Worm (Caenorhabditis elegans) whole organism, L1 larva: Measurements from ENCODE around the gene gst-44.

Source experiments
- C04F5.9 ChIP-seq: sonication (generic microtip); optimal IDR thresholded peaks from 2 replicates; lab custom pipeline; 2016; ENCODE audit warnings: missing genetic modification characterization, missing compliant biosample characterization
- C16A3.4 ChIP-seq: fragments of 150-350 bp; optimal IDR thresholded peaks from 2 replicates; lab custom pipeline; 2014; ENCODE audit warnings: missing biosample characterization, missing genetic modification characterization
- C34B4.2 ChIP-seq: sonication (generic microtip); optimal IDR thresholded peaks from 2 replicates; lab custom pipeline; 2017; ENCODE audit warnings: mild to moderate bottlenecking, missing genetic modification characterization, missing compliant biosample characterization
- aha-1 ChIP-seq: fragments of 150-350 bp; optimal IDR thresholded peaks from 2 replicates; lab custom pipeline; 2014; ENCODE audit warnings: missing biosample characterization, missing genetic modification characterization
- aly-2 ChIP-seq: fragments of 150-350 bp; optimal IDR thresholded peaks from 2 replicates; lab custom pipeline; 2014; ENCODE audit warnings: missing biosample characterization, missing genetic modification characterization
- ceh-63 ChIP-seq: fragments of 200-800 bp; sonication (Bioruptor generic); optimal IDR thresholded peaks from 2 replicates; lab custom pipeline; 2018; ENCODE audit warnings: mild to moderate bottlenecking, missing genetic modification characterization, missing compliant biosample characterization
- ceh-82 ChIP-seq, 3 experiments: fragments of 150-350 bp in 1 of 3; sonication (generic microtip) in 2 of 3; optimal IDR thresholded peaks; 2 replicates each; lab custom pipeline; 2014 to 2017; ENCODE audit warnings: missing biosample characterization in 3 of 3, missing genetic modification characterization in 3 of 3
- ceh-88 ChIP-seq: fragments of 200-800 bp; sonication (Bioruptor generic); IDR thresholded peaks from 2 replicates; pipeline ENCODE4 v1.3.6; 2022; ENCODE audit warnings: missing genetic modification characterization, missing compliant biosample characterization
- ceh-90 ChIP-seq: sonication (generic microtip); optimal IDR thresholded peaks from 2 replicates; lab custom pipeline; 2016; ENCODE audit warnings: missing genetic modification characterization, missing compliant biosample characterization
- ces-1 ChIP-seq: fragments of 150-350 bp; optimal IDR thresholded peaks from 2 replicates; lab custom pipeline; 2014; ENCODE audit warnings: missing biosample characterization, missing genetic modification reagents, missing genetic modification characterization
- dpl-1 ChIP-seq, 3 experiments: fragments of 150-350 bp in 2 of 3; sonication (generic microtip) in 1 of 3; optimal IDR thresholded peaks; 2 replicates each; lab custom pipeline; 2014 to 2017; ENCODE audit warnings: missing biosample characterization in 3 of 3, missing genetic modification characterization in 3 of 3, missing genetic modification reagents in 3 of 3
- efl-1 ChIP-seq, 4 experiments: fragments of 150-350 bp; optimal IDR thresholded peaks in 3 of 4; peaks in 1 of 4; 1 replicate in 1 of 4; 2 replicates in 3 of 4; lab custom pipeline; 2014; ENCODE audit warnings: missing biosample characterization in 2 of 4, missing genetic modification characterization in 2 of 4, missing genetic modification reagents in 2 of 4
- egl-13 ChIP-seq: sonication (generic microtip); optimal IDR thresholded peaks from 2 replicates; lab custom pipeline; 2016; ENCODE audit warnings: missing genotype, missing genetic modification reagents, missing genetic modification characterization, missing compliant biosample characterization
- elt-2 ChIP-seq: sonication (generic microtip); optimal IDR thresholded peaks from 2 replicates; lab custom pipeline; 2016; ENCODE audit warnings: missing genetic modification characterization, mild to moderate bottlenecking, inconsistent platforms, missing compliant biosample characterization, missing genetic modification reagents
- fkh-4 ChIP-seq: sonication (generic microtip); optimal IDR thresholded peaks from 2 replicates; lab custom pipeline; 2016; ENCODE audit warnings: missing compliant biosample characterization, missing genetic modification characterization, borderline replicate concordance
- fkh-8 ChIP-seq: sonication (generic microtip); optimal IDR thresholded peaks from 2 replicates; lab custom pipeline; 2016; ENCODE audit warnings: mild to moderate bottlenecking, missing genetic modification characterization, missing compliant biosample characterization
- fos-1 ChIP-seq: fragments of 150-350 bp; optimal IDR thresholded peaks from 2 replicates; lab custom pipeline; 2014; ENCODE audit warnings: missing biosample characterization, missing genetic modification characterization
- hlh-17 ChIP-seq: fragments of 200-800 bp; sonication (Bioruptor generic); optimal IDR thresholded peaks from 2 replicates; lab custom pipeline; 2018; ENCODE audit warnings: missing genetic modification characterization, mild to moderate bottlenecking, missing compliant biosample characterization, moderate library complexity, borderline replicate concordance
- hlh-4 ChIP-seq: sonication (generic microtip); optimal IDR thresholded peaks from 2 replicates; lab custom pipeline; 2016; ENCODE audit warnings: mild to moderate bottlenecking, missing genetic modification characterization, missing compliant biosample characterization
- isw-1 ChIP-seq: fragments of 200-800 bp; sonication (Bioruptor generic); IDR thresholded peaks from 2 replicates; pipeline ENCODE4 v1.3.6; 2022; ENCODE audit warnings: missing genetic modification characterization, missing compliant biosample characterization
- jun-1 ChIP-seq: fragments of 150-350 bp; optimal IDR thresholded peaks from 2 replicates; lab custom pipeline; 2014; ENCODE audit warnings: missing biosample characterization, missing genetic modification reagents, missing genetic modification characterization
- lin-13 ChIP-seq: fragments of 150-350 bp; optimal IDR thresholded peaks from 2 replicates; lab custom pipeline; 2014; ENCODE audit warnings: missing biosample characterization, missing genetic modification reagents, missing genetic modification characterization
- lin-35 ChIP-seq, 2 experiments: fragments of 150-350 bp; optimal IDR thresholded peaks; 2 replicates each; lab custom pipeline; 2014; ENCODE audit warnings: missing biosample characterization in 2 of 2, missing genetic modification characterization in 2 of 2, missing genetic modification reagents in 2 of 2
- lir-3 ChIP-seq: sonication (generic microtip); optimal IDR thresholded peaks from 2 replicates; lab custom pipeline; 2016; ENCODE audit warnings: mild to moderate bottlenecking, missing genetic modification characterization, moderate library complexity, missing compliant biosample characterization; ENCODE audit not compliant: poor library complexity
- lsy-2 ChIP-seq, 2 experiments: fragments of 150-350 bp; optimal IDR thresholded peaks; 2 replicates each; lab custom pipeline; 2014; ENCODE audit warnings: missing biosample characterization in 2 of 2, missing genetic modification characterization in 2 of 2
- mab-9 ChIP-seq: fragments of 200-800 bp; sonication (Bioruptor generic); IDR thresholded peaks from 2 replicates; pipeline ENCODE4 v1.3.6; 2022; ENCODE audit warnings: missing genetic modification reagents, missing genetic modification characterization, missing compliant biosample characterization
- mef-2 ChIP-seq: fragments of 150-350 bp; optimal IDR thresholded peaks from 2 replicates; lab custom pipeline; 2014; ENCODE audit warnings: missing biosample characterization, missing genetic modification characterization
- mep-1 ChIP-seq: fragments of 150-350 bp; optimal IDR thresholded peaks from 2 replicates; lab custom pipeline; 2014; ENCODE audit warnings: missing biosample characterization, missing genetic modification characterization
- nhr-11 ChIP-seq: fragments of 150-350 bp; optimal IDR thresholded peaks from 2 replicates; lab custom pipeline; 2014; ENCODE audit warnings: missing biosample characterization, missing genetic modification characterization
- nhr-12 ChIP-seq: sonication (generic microtip); optimal IDR thresholded peaks from 2 replicates; lab custom pipeline; 2017; ENCODE audit warnings: missing biosample characterization, missing genetic modification characterization
- nhr-19 ChIP-seq: fragments of 200-800 bp; sonication (Bioruptor generic); conservative IDR thresholded peaks from 2 replicates; pipeline ENCODE4 v1.3.6; 2022; ENCODE audit warnings: missing genetic modification characterization, missing compliant biosample characterization
- nhr-20 ChIP-seq: sonication (generic microtip); optimal IDR thresholded peaks from 2 replicates; lab custom pipeline; 2016; ENCODE audit warnings: mild to moderate bottlenecking, missing genetic modification characterization, missing compliant biosample characterization
- nhr-28 ChIP-seq: fragments of 150-350 bp; optimal IDR thresholded peaks from 2 replicates; lab custom pipeline; 2014; ENCODE audit warnings: missing biosample characterization, missing genetic modification characterization
- nhr-47 ChIP-seq: sonication (generic microtip); optimal IDR thresholded peaks from 2 replicates; lab custom pipeline; 2016; ENCODE audit warnings: mild to moderate bottlenecking, missing genetic modification characterization, moderate library complexity, missing compliant biosample characterization
- nhr-71 ChIP-seq: sonication (generic microtip); optimal IDR thresholded peaks from 2 replicates; lab custom pipeline; 2016; ENCODE audit warnings: mild to moderate bottlenecking, missing genetic modification characterization, moderate library complexity, missing compliant biosample characterization
- nhr-76 ChIP-seq: sonication (generic microtip); optimal IDR thresholded peaks from 2 replicates; lab custom pipeline; 2017; ENCODE audit warnings: missing biosample characterization, missing genetic modification characterization
- nhr-84 ChIP-seq: sonication (generic microtip); optimal IDR thresholded peaks from 2 replicates; lab custom pipeline; 2017; ENCODE audit warnings: missing biosample characterization, missing genetic modification characterization
- nhr-90 ChIP-seq: sonication (generic microtip); optimal IDR thresholded peaks from 2 replicates; lab custom pipeline; 2016; ENCODE audit warnings: mild to moderate bottlenecking, missing genetic modification characterization, missing compliant biosample characterization; ENCODE audit not compliant: poor library complexity
- pag-3 ChIP-seq: sonication (generic microtip); optimal IDR thresholded peaks from 2 replicates; lab custom pipeline; 2017; ENCODE audit warnings: missing genetic modification characterization, mild to moderate bottlenecking, missing compliant biosample characterization, antibody characterized with exemption, borderline replicate concordance; ENCODE audit not compliant: insufficient read depth
- pax-3 ChIP-seq: fragments of 200-800 bp; sonication (Bioruptor generic); optimal IDR thresholded peaks from 2 replicates; lab custom pipeline; 2018; ENCODE audit warnings: mild to moderate bottlenecking, missing genetic modification characterization, moderate library complexity, missing compliant biosample characterization
- snu-23 ChIP-seq: sonication (generic microtip); optimal IDR thresholded peaks from 2 replicates; lab custom pipeline; 2016; ENCODE audit warnings: missing genetic modification characterization, missing compliant biosample characterization
- sox-4 ChIP-seq: sonication (generic microtip); optimal IDR thresholded peaks from 2 replicates; lab custom pipeline; 2016; ENCODE audit warnings: missing genetic modification characterization, missing compliant biosample characterization
- sptf-1 ChIP-seq: fragments of 150-350 bp; optimal IDR thresholded peaks from 2 replicates; lab custom pipeline; 2014; ENCODE audit warnings: missing biosample characterization, missing genetic modification characterization
- swsn-7 ChIP-seq: sonication (generic microtip); optimal IDR thresholded peaks from 2 replicates; lab custom pipeline; 2016; ENCODE audit warnings: missing genetic modification characterization, missing compliant biosample characterization
- tbx-2 ChIP-seq: sonication (generic microtip); optimal IDR thresholded peaks from 2 replicates; lab custom pipeline; 2016; ENCODE audit warnings: missing genetic modification characterization, missing compliant biosample characterization
- tlp-1 ChIP-seq: fragments of 150-350 bp; optimal IDR thresholded peaks from 2 replicates; lab custom pipeline; 2014; ENCODE audit warnings: missing biosample characterization, missing genetic modification characterization
- vab-15 ChIP-seq: sonication (generic microtip); optimal IDR thresholded peaks from 2 replicates; lab custom pipeline; 2017; ENCODE audit warnings: missing genotype, mild to moderate bottlenecking, missing genetic modification characterization, missing compliant biosample characterization
- xbp-1 ChIP-seq: sonication (generic microtip); optimal IDR thresholded peaks from 2 replicates; lab custom pipeline; 2016; ENCODE audit warnings: missing genetic modification characterization, missing compliant biosample characterization
- zag-1 ChIP-seq: fragments of 150-350 bp; optimal IDR thresholded peaks from 2 replicates; lab custom pipeline; 2014; ENCODE audit warnings: missing biosample characterization, missing genetic modification characterization
- zip-4 ChIP-seq: fragments of 200-800 bp; sonication (Bioruptor generic); optimal IDR thresholded peaks from 2 replicates; lab custom pipeline; 2018; ENCODE audit warnings: mild to moderate bottlenecking, missing genetic modification characterization, moderate library complexity, missing compliant biosample characterization

gst-44 gene

DNA sequence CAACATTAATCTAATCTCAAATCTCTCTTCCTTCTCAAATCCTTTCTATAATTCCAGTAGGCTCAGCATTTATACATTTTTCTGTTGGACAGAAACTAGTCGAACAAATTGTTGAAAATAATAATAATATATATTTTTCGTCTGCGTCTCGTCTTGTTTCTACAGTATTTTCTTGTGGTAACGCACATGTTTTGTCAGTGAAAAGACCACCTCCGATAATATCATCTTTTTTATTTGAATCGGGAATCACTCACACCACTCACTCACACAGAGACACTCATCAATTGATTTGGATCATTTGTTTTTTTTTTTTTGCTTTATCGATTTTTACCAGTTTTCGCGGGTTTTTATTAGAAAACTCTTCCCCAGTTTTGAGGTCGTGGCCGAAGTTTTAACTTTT lies 36.0 kb upstream of the gst-44 start (continued):
- TF ChIP-seq lin-35 (GFP tag; optimal IDR thresholded peaks at IDR 0.05; lab: Kevin White, UChicago) (peak in 1 of 2 experiments; percentile 6), nhr-76 (tag; lab: Kevin White, UChicago) (no peak)

DNA sequence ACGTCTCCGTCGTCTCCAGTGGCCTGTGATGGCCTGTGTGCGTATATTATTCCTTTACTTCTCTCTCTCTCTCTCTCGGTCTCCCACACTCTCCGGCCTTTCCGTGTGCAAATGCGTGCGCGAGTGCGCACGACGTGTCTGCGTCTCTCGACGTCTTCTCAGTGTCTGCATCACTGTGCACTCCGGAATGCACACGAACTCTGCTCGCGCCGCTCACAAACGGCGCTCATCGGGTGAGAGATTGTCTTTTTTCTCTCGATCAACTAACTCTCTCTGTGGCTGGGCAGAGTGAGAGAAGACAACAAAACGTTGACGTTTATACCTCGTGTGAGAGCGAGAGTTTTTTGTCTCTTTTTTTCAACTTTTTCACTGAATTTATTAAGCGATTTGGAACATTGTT lies 34.8 kb upstream of the gst-44 start:
- TF ChIP-seq ces-1 (GFP tag; lab: Kevin White, UChicago): no peak
- no peak for TF ChIP-seq sptf-1
- peak; percentile 53 to 62 (median 56) for TF ChIP-seq dpl-1 (GFP tag; optimal IDR thresholded peaks at IDR 0.05; lab: Kevin White, UChicago)
- peak; percentile 91 for TF ChIP-seq nhr-47 (tag; lab: Kevin White, UChicago)
- TF ChIP-seq lir-3 (tag; lab: Kevin White, UChicago): no peak
- peak; percentile 79 for TF ChIP-seq egl-13 (tag; lab: Kevin White, UChicago)
- TF ChIP-seq tbx-2 (tag; lab: Kevin White, UChicago): peak; percentile 90
- TF ChIP-seq nhr-12 (tag; lab: Kevin White, UChicago): no peak
- TF ChIP-seq elt-2 (tag; lab: Kevin White, UChicago): peak; percentile 87
- peak; percentile 92 for TF ChIP-seq swsn-7
- no peak for TF ChIP-seq ceh-90 (tag; lab: Kevin White, UChicago)
- peak; percentile 84 to 93 for TF ChIP-seq efl-1 (optimal IDR thresholded peaks at IDR 0.05; lab: Kevin White, UChicago)
- peak; percentile 57 to 96 for TF ChIP-seq efl-1 (GFP tag; optimal IDR thresholded peaks at IDR 0.05 in 1 of 2; lab: Kevin White, UChicago)
- TF ChIP-seq isw-1: peak; percentile 76
- peak; percentile 38; the same call in 1 of the 2 replicates for TF ChIP-seq mab-9 (GFP tag; lab: Robert Waterston, UW)
- TF ChIP-seq aly-2: peak; percentile 9
- peak; percentile 83 for TF ChIP-seq nhr-90 (tag; lab: Kevin White, UChicago)
- peak; percentile 68 for TF ChIP-seq ceh-88 (GFP tag; lab: Robert Waterston, UW)
- no peak for TF ChIP-seq nhr-28 (tag; lab: Kevin White, UChicago)
- TF ChIP-seq jun-1 (tag; lab: Kevin White, UChicago): peak; percentile 83
- TF ChIP-seq mep-1 (tag; lab: Kevin White, UChicago): peak; percentile 77
- peak; percentile 47 for TF ChIP-seq sox-4 (tag; lab: Kevin White, UChicago)
- peak; percentile 50 for TF ChIP-seq zip-4 (GFP tag; lab: Kevin White, UChicago)
- TF ChIP-seq nhr-84 (tag; lab: Kevin White, UChicago): no peak
- peak; percentile 84 for TF ChIP-seq nhr-19
- peak; percentile 82 to 91 (median 85) for TF ChIP-seq ceh-82 (tag; optimal IDR thresholded peaks at IDR 0.05; lab: Kevin White, UChicago)
- TF ChIP-seq pag-3: no peak
- no peak for TF ChIP-seq C04F5.9
- peak; percentile 83 for TF ChIP-seq xbp-1 (tag; lab: Kevin White, UChicago)
- no peak for TF ChIP-seq aha-1 (tag; lab: Kevin White, UChicago)
- no peak for TF ChIP-seq fkh-4 (tag; lab: Kevin White, UChicago)
- TF ChIP-seq snu-23 (GFP tag; lab: Kevin White, UChicago): peak; percentile 96
- TF ChIP-seq zag-1: no peak
- TF ChIP-seq nhr-71: peak; percentile 97
- no peak for TF ChIP-seq nhr-76 (tag; lab: Kevin White, UChicago)
- TF ChIP-seq pax-3: peak; percentile 76
- TF ChIP-seq mef-2: no peak
- no peak for TF ChIP-seq hlh-4 (tag; lab: Kevin White, UChicago)
- peak; percentile 5 for TF ChIP-seq nhr-11 (tag; lab: Kevin White, UChicago)
- TF ChIP-seq hlh-17 (GFP tag; lab: Kevin White, UChicago): no peak
- no peak for TF ChIP-seq C34B4.2 (tag; lab: Kevin White, UChicago)
- no peak for TF ChIP-seq ceh-63 (GFP tag; lab: Kevin White, UChicago)
- TF ChIP-seq fkh-8 (tag; lab: Kevin White, UChicago): peak; percentile 94
- TF ChIP-seq fos-1 (tag; lab: Kevin White, UChicago): peak; percentile 79
- TF ChIP-seq C16A3.4 (tag; lab: Kevin White, UChicago): peak; percentile 73
- peak; percentile 95 for TF ChIP-seq nhr-20 (tag; lab: Kevin White, UChicago)
- no peak for TF ChIP-seq tlp-1 (tag; lab: Kevin White, UChicago)
- no peak for TF ChIP-seq vab-15 (tag; lab: Kevin White, UChicago)
- TF ChIP-seq lin-13 (GFP tag; lab: Kevin White, UChicago): peak; percentile 75
- peak; percentile 73 to 87 for TF ChIP-seq lsy-2 (tag; optimal IDR thresholded peaks at IDR 0.05; lab: Kevin White, UChicago)
